Worm (Caenorhabditis elegans) whole organism, mixed stage, embryonic: ENCODE results near the gene srbc-70.

Source experiments
- nhr-28 ChIP-seq: fragments of 150-350 bp; optimal IDR thresholded peaks from 2 replicates; lab custom pipeline; 2014; ENCODE audit warnings: missing biosample characterization, missing genetic modification characterization
- sptf-1 ChIP-seq: sonication (generic microtip); optimal IDR thresholded peaks from 2 replicates; lab custom pipeline; 2017; ENCODE audit warnings: mild to moderate bottlenecking, missing genetic modification characterization, moderate library complexity, missing compliant biosample characterization

ce11 chrIV:4216099-4216894 is 11.5 kb downstream of the srbc-70 start:
- TF ChIP-seq nhr-28 (tag; lab: Kevin White, UChicago): no peak
- TF ChIP-seq sptf-1 (tag; lab: Kevin White, UChicago): no peak
